Worm (Caenorhabditis elegans): Measurements from ENCODE around the gene C25F9.15.

DNA sequence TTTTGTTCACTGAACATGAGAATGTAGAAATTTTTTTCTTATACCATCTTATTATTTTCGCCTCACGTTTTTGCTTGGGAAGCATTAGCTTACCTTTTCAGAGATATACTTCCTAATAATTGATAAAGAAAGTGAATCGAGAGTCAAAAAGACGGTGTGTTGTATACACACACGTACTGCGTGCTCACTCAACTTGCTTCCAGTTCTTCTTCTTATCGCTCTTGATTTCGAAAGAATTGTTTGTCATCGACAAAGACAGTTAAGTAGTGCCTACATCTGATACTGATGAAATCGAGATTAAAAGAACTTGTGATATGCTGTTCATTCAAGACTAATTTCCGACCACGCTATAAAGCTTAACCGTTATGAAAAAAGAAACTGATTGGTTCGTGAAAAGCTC lies 7.3 kb upstream of the C25F9.15 start, which contains the start of gene C25F9.5:
- TF ChIP-seq che-1 (tag; optimal IDR thresholded peaks at IDR 0.05), result no peak
- no peak for TF ChIP-seq hlh-8 (tag; optimal IDR thresholded peaks at IDR 0.05)
- no peak for TF ChIP-seq unc-3 (GFP tag; conservative IDR thresholded peaks at IDR 0.05)
- no peak for TF ChIP-seq unc-3 (tag; optimal IDR thresholded peaks at IDR 0.05)
- TF ChIP-seq ceh-22 (tag; optimal IDR thresholded peaks at IDR 0.05), result no peak
- no peak for TF ChIP-seq F13H6.1 (tag; optimal IDR thresholded peaks at IDR 0.05)
- TF ChIP-seq tbx-2 (tag; optimal IDR thresholded peaks at IDR 0.05), result no peak
- TF ChIP-seq lin-11 (tag; optimal IDR thresholded peaks at IDR 0.05), result no peak

Data from whole organism, late embryonic.